Fruit fly (Drosophila melanogaster) whole organism, embryonic: ENCODE measurements around the gene CG32066.

Experiments used
- CG12236 ChIP-seq: fragments of 200-800 bp; sonication (Bioruptor generic); optimal IDR thresholded peaks from 2 replicates; lab custom pipeline; 2016; ENCODE audit warnings: missing biosample characterization, missing genetic modification characterization
- CG16863 ChIP-seq: fragments of 200-800 bp; sonication (Bioruptor generic); optimal IDR thresholded peaks from 3 replicates; lab custom pipeline; 2016; ENCODE audit warnings: missing biosample characterization, missing genetic modification characterization
- CG34422 ChIP-seq: fragments of 200-800 bp; sonication (Bioruptor generic); IDR thresholded peaks from 3 replicates; pipeline ENCODE4 v1.3.6; 2022; ENCODE audit warnings: missing biosample characterization, missing genetic modification characterization
- CG6791 ChIP-seq: fragments of 200-800 bp; sonication (Bioruptor generic); IDR thresholded peaks from 3 replicates; pipeline ENCODE4 v1.3.6; 2022; ENCODE audit warnings: missing biosample characterization, missing genetic modification characterization; ENCODE audit not compliant: partially characterized antibody
- CG7786 ChIP-seq: fragments of 200-800 bp; sonication (Bioruptor generic); optimal IDR thresholded peaks from 2 replicates; lab custom pipeline; 2016; ENCODE audit warnings: missing biosample characterization, missing genetic modification characterization
- CHES-1-like ChIP-seq: fragments of 200-800 bp; sonication (Bioruptor generic); optimal IDR thresholded peaks from 2 replicates; lab custom pipeline; 2016; ENCODE audit warnings: missing biosample characterization, missing genetic modification characterization
- sd ChIP-seq: fragments of 200-800 bp; sonication (Bioruptor generic); optimal IDR thresholded peaks from 3 replicates; lab custom pipeline; 2018; ENCODE audit warnings: missing biosample characterization, mild to moderate bottlenecking, missing genetic modification characterization, moderate library complexity

DNA sequence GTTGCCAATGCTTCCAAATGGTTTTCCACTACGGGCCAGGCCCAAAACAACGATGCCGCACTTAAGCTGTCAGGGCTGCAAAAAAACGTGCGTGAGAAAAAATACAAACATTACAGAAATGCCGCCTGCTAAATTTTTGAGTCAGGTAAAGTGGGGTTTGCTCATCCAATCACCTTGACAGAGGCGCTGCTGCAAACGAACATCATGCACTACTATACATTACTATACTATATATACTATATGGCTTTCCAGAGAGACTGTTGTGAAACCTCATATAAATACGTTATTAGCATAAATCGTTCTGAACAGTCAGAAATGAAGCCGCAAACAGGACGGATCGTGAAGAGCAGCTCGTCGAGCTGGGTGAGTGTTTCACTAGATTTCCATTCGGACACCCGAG is 17.6 kb downstream of the CG32066 start, which contains the start of gene CG14153:
- TF ChIP-seq sd (tag; lab: Kevin White, UChicago) (no peak), CG12236 (GFP tag; lab: Kevin White, UChicago) (no peak), CG16863 (GFP tag; lab: Kevin White, UChicago) (no peak), CG34422 (no peak), CG7786 (no peak), CG6791 (no peak), CHES-1-like (GFP tag; lab: Kevin White, UChicago) (no peak)
